Worm (Caenorhabditis elegans): ENCODE measurements around the gene sfxn-5.

sfxn-5 gene

DNA sequence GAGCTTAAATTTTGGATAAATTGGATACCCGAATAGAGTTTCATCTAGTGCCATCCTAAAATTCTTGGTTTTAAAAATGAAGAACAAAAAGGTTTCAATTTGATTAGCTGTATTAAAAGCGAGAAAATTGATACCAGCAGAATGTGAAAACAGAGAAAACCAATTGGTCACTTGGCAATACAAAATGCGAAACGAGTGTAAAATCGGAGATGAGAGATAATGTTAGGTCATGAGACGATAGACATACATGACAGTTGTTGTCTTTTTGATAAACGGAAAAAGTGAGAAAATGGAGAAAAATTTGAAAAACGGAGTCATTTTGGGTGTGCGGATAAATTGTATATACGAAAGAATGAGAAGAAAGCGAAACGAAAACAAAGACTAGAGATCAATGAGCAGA is at the start of gene sfxn-5:
TSS of gene sfxn-5 (minus strand) at position 55 of the 400 bp plus-strand sequence.
- peak in 1 of 2 experiments; percentile 45 for TF ChIP-seq lsy-2 (tag; optimal IDR thresholded peaks at IDR 0.05)
- peak; percentile 34 for TF ChIP-seq sma-9 (GFP tag; optimal IDR thresholded peaks at IDR 0.05)
- no peak for TF ChIP-seq sma-9 (tag; optimal IDR thresholded peaks at IDR 0.05)
- TF ChIP-seq F13H6.1 (tag; optimal IDR thresholded peaks at IDR 0.05): peak; percentile 33
- peak; percentile 10 for TF ChIP-seq crh-2 (tag; optimal IDR thresholded peaks at IDR 0.05)
- TF ChIP-seq C34F6.9 (tag; optimal IDR thresholded peaks at IDR 0.05): peak; percentile 38
- peak; percentile 40 for TF ChIP-seq nhr-129 (tag; optimal IDR thresholded peaks at IDR 0.05)
- no peak for TF ChIP-seq nhr-23 (tag; optimal IDR thresholded peaks at IDR 0.05)
- peak; percentile 42 for TF ChIP-seq blmp-1 (tag; optimal IDR thresholded peaks at IDR 0.05; ENCODE audit: insufficient read depth)
- TF ChIP-seq Y55F3AM.14 (GFP tag; optimal IDR thresholded peaks at IDR 0.05): no peak
- TF ChIP-seq ZK546.5 (tag; optimal IDR thresholded peaks at IDR 0.05): no peak
- TF ChIP-seq skn-1 (tag; optimal IDR thresholded peaks at IDR 0.05): peak; percentile 4
- no peak for TF ChIP-seq egl-27 (tag; optimal IDR thresholded peaks at IDR 0.05)
- TF ChIP-seq fos-1 (tag; optimal IDR thresholded peaks at IDR 0.05): peak; percentile 74

DNA sequence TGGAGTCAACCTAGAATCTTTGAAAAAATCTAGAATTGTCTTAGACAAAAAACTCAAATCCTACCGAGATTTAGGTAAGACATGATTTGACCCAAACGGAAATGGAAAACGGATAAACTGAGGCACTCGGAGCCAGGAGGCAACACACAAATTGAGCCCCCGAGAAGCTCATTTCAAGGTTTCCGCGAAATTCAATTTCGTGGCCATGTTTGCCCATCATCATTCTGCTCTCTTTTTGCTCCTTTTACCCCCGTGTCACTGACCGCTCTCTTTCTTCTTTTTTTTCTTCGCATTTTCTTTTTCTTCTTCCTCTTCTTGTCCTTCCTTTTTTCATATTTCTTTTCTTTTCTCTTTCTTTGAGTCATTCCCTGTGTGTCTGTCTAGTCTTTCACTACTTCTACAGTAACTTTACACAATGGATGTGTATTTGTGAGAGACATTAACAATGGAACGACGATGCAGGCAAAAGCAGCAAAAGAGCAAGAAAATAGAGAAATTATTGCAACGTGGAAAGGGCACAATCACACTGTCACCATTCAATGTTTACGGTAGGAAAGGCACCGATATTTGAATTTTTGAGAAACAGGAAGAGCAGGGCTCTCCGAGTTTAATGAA is 48.0 kb upstream of the sfxn-5 start:
- no peak for TF ChIP-seq nhr-6 (tag; optimal IDR thresholded peaks at IDR 0.05)
- no peak for TF ChIP-seq mbf-1 (tag; optimal IDR thresholded peaks at IDR 0.05)
- TF ChIP-seq C34F6.9 (tag; optimal IDR thresholded peaks at IDR 0.05): no peak
- no peak for TF ChIP-seq elt-3 (tag; optimal IDR thresholded peaks at IDR 0.05)
- TF ChIP-seq crh-2 (tag; optimal IDR thresholded peaks at IDR 0.05): no peak
- no peak for TF ChIP-seq fos-1 (tag; optimal IDR thresholded peaks at IDR 0.05)
- no peak for TF ChIP-seq zag-1 (tag; optimal IDR thresholded peaks at IDR 0.05)
- no peak for TF ChIP-seq sma-3 (GFP tag; optimal IDR thresholded peaks at IDR 0.05)
- no peak for TF ChIP-seq mab-5 (tag; optimal IDR thresholded peaks at IDR 0.05)
- TF ChIP-seq mdl-1 (tag; optimal IDR thresholded peaks at IDR 0.05): no peak
- no peak for TF ChIP-seq Y55F3AM.14 (GFP tag; optimal IDR thresholded peaks at IDR 0.05)
- TF ChIP-seq nhr-23 (tag; optimal IDR thresholded peaks at IDR 0.05): no peak
- no peak for TF ChIP-seq elt-1 (tag; optimal IDR thresholded peaks at IDR 0.05)

DNA sequence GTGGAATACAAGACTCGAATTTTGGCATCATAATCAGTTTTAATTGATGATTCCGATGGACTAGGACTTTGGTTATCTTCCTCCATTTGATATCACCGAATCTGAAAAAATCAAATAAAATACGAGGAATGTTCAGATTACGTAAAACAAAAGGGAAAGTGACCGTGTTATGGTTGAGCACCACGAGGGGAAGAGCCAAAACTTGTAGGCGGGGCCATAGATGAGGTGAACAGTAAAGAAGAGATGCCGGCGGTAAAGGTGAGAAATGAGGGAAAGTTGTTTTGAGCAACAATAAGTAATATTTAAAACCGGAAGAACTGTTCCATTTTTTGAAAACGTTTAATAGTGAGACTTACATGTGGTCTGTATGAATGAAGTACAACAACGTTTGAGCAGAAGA is 45.1 kb upstream of the sfxn-5 start, which contains the start of gene F10B5.3:
TSS of gene F10B5.3 (minus strand) at position 101 of the 400 bp plus-strand sequence.
- no peak for TF ChIP-seq snpc-4 (tag; optimal IDR thresholded peaks at IDR 0.05)
- TF ChIP-seq nhr-129 (tag; optimal IDR thresholded peaks at IDR 0.05): no peak
- no peak for TF ChIP-seq unc-62 (GFP tag; optimal IDR thresholded peaks at IDR 0.05)
- no peak for TF ChIP-seq mbf-1 (tag; optimal IDR thresholded peaks at IDR 0.05)
- no peak for TF ChIP-seq ceh-82 (tag; optimal IDR thresholded peaks at IDR 0.05)
- TF ChIP-seq dmd-4 (tag; optimal IDR thresholded peaks at IDR 0.05): no peak
- TF ChIP-seq ZK546.5 (tag; optimal IDR thresholded peaks at IDR 0.05): no peak
- no peak for TF ChIP-seq nhr-11 (tag; optimal IDR thresholded peaks at IDR 0.05)

DNA sequence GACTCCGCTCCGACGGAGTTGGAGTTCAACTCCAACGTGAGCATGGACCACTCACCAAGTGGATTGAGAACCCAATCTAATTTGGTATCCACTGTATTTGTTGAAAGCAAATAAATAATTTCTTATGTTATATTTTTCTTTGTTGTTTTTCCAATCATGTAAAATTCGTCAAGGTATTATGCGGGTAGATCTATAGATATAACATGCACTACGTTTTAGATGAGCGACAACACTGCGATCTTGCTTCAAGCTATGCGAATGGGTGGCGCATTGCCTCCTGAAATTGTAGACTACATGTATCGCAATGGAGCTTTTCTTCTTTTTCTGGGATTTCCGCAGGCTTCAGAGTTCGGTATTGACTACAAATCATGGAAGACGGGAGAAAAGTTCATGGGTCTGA is 39.7 kb upstream of the sfxn-5 start, which contains the start of gene F10B5.2:
TSS of gene F10B5.2 (plus strand) at position 220 of the 400 bp plus-strand sequence.
- TF ChIP-seq nhr-25 (tag; optimal IDR thresholded peaks at IDR 0.05) (no peak), ceh-16 (tag; optimal IDR thresholded peaks at IDR 0.05) (no peak), fos-1 (tag; optimal IDR thresholded peaks at IDR 0.05) (no peak), elt-1 (tag; optimal IDR thresholded peaks at IDR 0.05) (no peak), alr-1 (tag; optimal IDR thresholded peaks at IDR 0.05) (no peak), sma-9 (GFP tag; optimal IDR thresholded peaks at IDR 0.05) (no peak), sma-9 (tag; optimal IDR thresholded peaks at IDR 0.05) (no peak), nhr-11 (tag; optimal IDR thresholded peaks at IDR 0.05) (no peak), sma-3 (GFP tag; optimal IDR thresholded peaks at IDR 0.05) (no peak), peb-1 (tag; optimal IDR thresholded peaks at IDR 0.05) (no peak), R02D3.7 (tag; optimal IDR thresholded peaks at IDR 0.05) (no peak), ztf-1 (GFP tag; conservative IDR thresholded peaks at IDR 0.05) (no peak), sem-4 (tag; optimal IDR thresholded peaks at IDR 0.05) (no peak), snpc-4 (tag; optimal IDR thresholded peaks at IDR 0.05) (no peak), ceh-82 (tag; optimal IDR thresholded peaks at IDR 0.05) (no peak)
